Worm (Caenorhabditis elegans) whole organism, early embryonic: ENCODE data around the gene lgc-52.

ENCODE experiments used
- B0310.2 ChIP-seq: sonication (generic microtip); optimal IDR thresholded peaks from 2 replicates; lab custom pipeline; 2016; ENCODE audit warnings: mild to moderate bottlenecking, missing genetic modification characterization, missing compliant biosample characterization
- F13C5.2 ChIP-seq: sonication (generic microtip); optimal IDR thresholded peaks from 2 replicates; lab custom pipeline; 2017; ENCODE audit warnings: mild to moderate bottlenecking, missing genetic modification characterization, inconsistent platforms, missing compliant biosample characterization
- aly-1 ChIP-seq: sonication (generic microtip); optimal IDR thresholded peaks from 2 replicates; lab custom pipeline; 2016; ENCODE audit warnings: missing genetic modification characterization, missing compliant biosample characterization
- ama-1 ChIP-seq: fragments of 150-350 bp; optimal IDR thresholded peaks from 2 replicates; lab custom pipeline; 2014
- ceh-13 ChIP-seq: fragments of 200-800 bp; sonication (Bioruptor generic); optimal IDR thresholded peaks from 2 replicates; lab custom pipeline; 2018; ENCODE audit warnings: mild to moderate bottlenecking, missing genetic modification characterization, missing compliant biosample characterization
- ceh-36 ChIP-seq: sonication (generic microtip); optimal IDR thresholded peaks from 2 replicates; lab custom pipeline; 2016; ENCODE audit warnings: missing genetic modification characterization, inconsistent platforms, missing compliant biosample characterization
- ets-7 ChIP-seq: sonication (generic microtip); optimal IDR thresholded peaks from 2 replicates; lab custom pipeline; 2016; ENCODE audit warnings: missing genotype, missing genetic modification characterization, missing compliant biosample characterization
- flt-1 ChIP-seq: fragments of 200-800 bp; sonication (Bioruptor generic); IDR thresholded peaks from 2 replicates; pipeline ENCODE4 v1.3.6; 2022; ENCODE audit warnings: missing genetic modification characterization, missing compliant biosample characterization
- hmbx-1 ChIP-seq: sonication (generic microtip); optimal IDR thresholded peaks from 2 replicates; lab custom pipeline; 2016; ENCODE audit warnings: mild to moderate bottlenecking, missing genetic modification characterization, missing compliant biosample characterization
- hmg-4 ChIP-seq: fragments of 200-800 bp; sonication (Bioruptor generic); optimal IDR thresholded peaks from 2 replicates; lab custom pipeline; 2018; ENCODE audit warnings: mild to moderate bottlenecking, missing genetic modification characterization, missing compliant biosample characterization
- hnd-1 ChIP-seq: sonication (generic microtip); optimal IDR thresholded peaks from 2 replicates; lab custom pipeline; 2016; ENCODE audit warnings: missing genetic modification characterization, missing compliant biosample characterization
- pes-1 ChIP-seq: fragments of 200-800 bp; sonication (Bioruptor generic); IDR thresholded peaks from 2 replicates; pipeline ENCODE4 v1.3.6; 2022; ENCODE audit warnings: missing genetic modification reagents, missing genetic modification characterization, missing compliant biosample characterization
- scrt-1 ChIP-seq: fragments of 200-800 bp; sonication (Bioruptor generic); IDR thresholded peaks from 2 replicates; pipeline ENCODE4 v1.3.6; 2022; ENCODE audit warnings: missing genetic modification characterization, missing compliant biosample characterization
- sea-1 ChIP-seq: fragments of 200-800 bp; sonication (Bioruptor generic); conservative IDR thresholded peaks from 2 replicates; pipeline ENCODE4 v1.3.6; 2022; ENCODE audit warnings: missing genetic modification characterization, missing compliant biosample characterization
- tbx-11 ChIP-seq: fragments of 200-800 bp; sonication (Bioruptor generic); IDR thresholded peaks from 2 replicates; pipeline ENCODE4 v1.3.6; 2022; ENCODE audit warnings: missing genetic modification characterization, missing compliant biosample characterization
- tbx-37 ChIP-seq: fragments of 200-800 bp; sonication (Bioruptor generic); conservative IDR thresholded peaks from 2 replicates; pipeline ENCODE4 v1.3.6; 2022; ENCODE audit warnings: missing genetic modification reagents, missing genetic modification characterization, missing compliant biosample characterization
- tra-4 ChIP-seq: sonication (generic microtip); optimal IDR thresholded peaks from 2 replicates; lab custom pipeline; 2017; ENCODE audit warnings: missing genetic modification characterization, missing compliant biosample characterization

The lgc-52 gene

DNA sequence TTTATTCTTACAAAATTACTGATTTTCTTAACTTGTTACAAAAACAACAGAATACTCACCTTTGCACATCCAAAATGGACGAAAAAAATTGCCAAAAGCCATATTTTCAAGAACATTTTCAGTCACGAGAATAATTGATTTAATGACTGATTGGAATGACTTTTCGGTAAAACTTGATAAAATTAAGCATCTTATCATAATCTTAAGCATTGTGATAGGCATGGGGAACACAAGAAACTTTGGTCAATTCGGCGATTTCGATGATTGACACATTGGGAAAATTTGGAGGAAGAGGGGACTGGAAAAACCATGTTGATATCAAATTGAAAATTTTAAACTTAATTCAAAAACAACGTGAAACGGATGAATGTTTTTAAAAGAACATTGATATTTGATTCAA, 20.5 kb upstream of the lgc-52 start, which contains the start of gene Y40H7A.10:
Gene Y40H7A.10 (minus strand): TSS at position 128 of the 400 bp plus-strand sequence.
- TF ChIP-seq ets-7 = no peak
- TF ChIP-seq hnd-1 = no peak
- no peak for TF ChIP-seq pes-1 (GFP tag; lab: Robert Waterston, UW)
- TF ChIP-seq tbx-37 (GFP tag; lab: Robert Waterston, UW) = no peak
- no peak for TF ChIP-seq ceh-36 (tag; lab: Kevin White, UChicago)

ce11 chrIV:15220253-15220652, 15.7 kb upstream of the lgc-52 start, which contains the start of gene Y40H7A.11:
Y40H7A.11 (minus strand) TSS chrIV:15220353.
- no peak for TF ChIP-seq B0310.2 (tag; lab: Kevin White, UChicago)
- TF ChIP-seq ama-1 = no peak
- no peak for TF ChIP-seq hmbx-1 (tag; lab: Kevin White, UChicago)
- TF ChIP-seq hnd-1 = no peak
- TF ChIP-seq ets-7 = no peak
- TF ChIP-seq sea-1 = no peak
- no peak for TF ChIP-seq ceh-36 (tag; lab: Kevin White, UChicago)
- TF ChIP-seq pes-1 (GFP tag; lab: Robert Waterston, UW) = no peak

DNA sequence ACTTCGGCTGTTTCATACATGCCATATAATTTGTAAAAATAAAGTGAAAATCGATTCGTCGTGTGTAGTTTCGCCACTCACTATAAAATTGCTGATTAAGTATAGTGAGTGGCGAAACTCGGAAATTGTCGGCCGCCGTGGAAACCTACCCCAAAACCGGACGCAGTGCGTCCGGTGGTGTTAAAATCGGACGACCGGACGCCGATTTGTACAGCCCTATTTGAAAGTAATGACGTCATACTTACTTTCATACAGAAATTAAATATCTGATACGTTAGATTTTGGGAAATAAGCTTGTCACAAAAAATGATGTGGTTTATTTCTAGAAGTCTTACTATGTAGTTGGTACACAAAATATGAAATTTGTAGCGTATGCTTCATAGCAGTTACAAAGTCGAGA, 1.7 kb upstream of the lgc-52 start:
- TF ChIP-seq hnd-1 = no peak

ce11 chrIV:15234943-15235605, 849 bp upstream of the lgc-52 start, which contains the start of gene pkd-2:
pkd-2 (minus strand) TSS chrIV:15234993.
- no peak for TF ChIP-seq tra-4
- TF ChIP-seq tbx-37 (GFP tag; lab: Robert Waterston, UW) = no peak
- TF ChIP-seq scrt-1 = no peak
- no peak for TF ChIP-seq ets-7
- TF ChIP-seq F13C5.2 (tag; lab: Kevin White, UChicago) = no peak
- TF ChIP-seq aly-1 (tag; lab: Kevin White, UChicago) = no peak
- no peak for TF ChIP-seq B0310.2 (tag; lab: Kevin White, UChicago)
- no peak for TF ChIP-seq hmbx-1 (tag; lab: Kevin White, UChicago)
- TF ChIP-seq ama-1 = no peak
- no peak for TF ChIP-seq tbx-11 (GFP tag; lab: Robert Waterston, UW)

- no peak for TF ChIP-seq sea-1
- TF ChIP-seq aly-1 (tag; lab: Kevin White, UChicago) = no peak
- no peak for TF ChIP-seq F13C5.2 (tag; lab: Kevin White, UChicago)
Observed at ce11 chrIV:15245655-15246054, 9.7 kb downstream of the lgc-52 start, which contains the start of gene Y73F8A.36. Y73F8A.36 (plus strand) TSS chrIV:15245955.

DNA sequence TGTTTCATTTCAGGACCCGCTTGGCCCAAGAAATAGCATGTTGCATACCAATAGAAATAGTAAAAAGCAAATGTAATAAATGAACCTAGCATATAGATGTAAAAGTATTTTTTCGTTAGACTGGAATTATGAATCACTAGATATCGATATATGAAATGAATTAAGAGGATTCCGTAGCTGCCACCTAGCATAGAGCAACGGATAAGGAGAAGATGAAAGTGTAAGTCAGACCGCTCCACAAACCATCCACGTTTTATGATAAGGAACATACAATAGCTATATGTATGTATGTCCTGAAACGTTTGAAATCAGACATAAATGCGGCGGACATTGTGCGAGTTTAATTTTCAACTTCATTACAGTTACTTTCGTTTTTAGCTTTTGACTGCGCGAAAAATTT, 15.2 kb downstream of the lgc-52 start:
- TF ChIP-seq tra-4 (no peak), hnd-1 (no peak), sea-1 (no peak), ceh-36 (tag; lab: Kevin White, UChicago) (no peak), ama-1 (no peak), hmbx-1 (tag; lab: Kevin White, UChicago) (no peak), tbx-11 (GFP tag; lab: Robert Waterston, UW) (no peak), B0310.2 (tag; lab: Kevin White, UChicago) (no peak), scrt-1 (no peak), hmg-4 (GFP tag; lab: Kevin White, UChicago) (no peak), pes-1 (GFP tag; lab: Robert Waterston, UW) (no peak), flt-1 (GFP tag; lab: Robert Waterston, UW) (no peak), F13C5.2 (tag; lab: Kevin White, UChicago) (no peak), tbx-37 (GFP tag; lab: Robert Waterston, UW) (no peak), ets-7 (no peak), ceh-13 (GFP tag; lab: Kevin White, UChicago) (no peak), aly-1 (tag; lab: Kevin White, UChicago) (no peak)

DNA sequence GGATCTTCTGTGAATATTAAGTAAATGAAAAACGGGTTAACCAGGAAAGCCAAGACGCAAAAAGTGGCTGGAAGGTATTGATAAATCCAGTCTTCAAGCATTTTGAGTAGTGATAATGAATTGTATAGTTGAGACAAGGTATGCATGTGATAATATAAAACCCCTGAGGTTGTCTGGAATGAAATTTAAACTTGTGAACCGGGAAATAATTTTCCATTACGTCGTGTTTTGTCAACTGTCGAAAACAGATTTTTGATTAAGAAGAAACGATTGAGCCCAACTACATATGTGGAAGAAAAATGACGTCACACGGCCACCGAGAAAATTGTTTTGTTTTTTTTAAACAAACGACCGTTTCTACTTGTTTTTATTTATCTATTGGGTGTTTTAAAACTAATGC, 16.2 kb downstream of the lgc-52 start, which contains the start of gene srj-42:
Gene srj-42 (minus strand): TSS at position 101 of the 400 bp plus-strand sequence.
- TF ChIP-seq F13C5.2 (tag; lab: Kevin White, UChicago) (no peak), ama-1 (no peak), hmg-4 (GFP tag; lab: Kevin White, UChicago) (no peak), ceh-13 (GFP tag; lab: Kevin White, UChicago) (no peak), sea-1 (no peak), tbx-11 (GFP tag; lab: Robert Waterston, UW) (no peak)

- no peak for TF ChIP-seq tbx-11 (GFP tag; lab: Robert Waterston, UW)
- no peak for TF ChIP-seq ama-1
- no peak for TF ChIP-seq tbx-37 (GFP tag; lab: Robert Waterston, UW)
- no peak for TF ChIP-seq ets-7
- TF ChIP-seq flt-1 (GFP tag; lab: Robert Waterston, UW) = no peak
- no peak for TF ChIP-seq B0310.2 (tag; lab: Kevin White, UChicago)
- TF ChIP-seq aly-1 (tag; lab: Kevin White, UChicago) = no peak
- TF ChIP-seq F13C5.2 (tag; lab: Kevin White, UChicago) = no peak
- no peak for TF ChIP-seq tra-4
Observed at ce11 chrIV:15259548-15259947, 23.6 kb downstream of the lgc-52 start, which contains the start of gene Y73F8A.5. Y73F8A.5 (plus strand) TSS chrIV:15259868.

ce11 chrIV:15274063-15274462, 38.1 kb downstream of the lgc-52 start:
- TF ChIP-seq flt-1 (GFP tag; lab: Robert Waterston, UW) = no peak
- no peak for TF ChIP-seq tra-4
- no peak for TF ChIP-seq tbx-11 (GFP tag; lab: Robert Waterston, UW)
- no peak for TF ChIP-seq F13C5.2 (tag; lab: Kevin White, UChicago)
- TF ChIP-seq hnd-1 = no peak
- no peak for TF ChIP-seq tbx-37 (GFP tag; lab: Robert Waterston, UW)
- TF ChIP-seq sea-1 = no peak
- no peak for TF ChIP-seq ceh-13 (GFP tag; lab: Kevin White, UChicago)
- TF ChIP-seq hmbx-1 (tag; lab: Kevin White, UChicago) = no peak
